Fruit fly (Drosophila melanogaster) whole organism, embryonic: Measurements from ENCODE around the gene Fmr1.
A peak's percentile ranks its signal among the peaks of the same experiment; 100 is the strongest.

Experiments
- Bteb2 ChIP-seq: fragments of 200-800 bp; sonication (Bioruptor generic); optimal IDR thresholded peaks from 2 replicates; lab custom pipeline; 2016; ENCODE audit warnings: missing biosample characterization, missing genetic modification characterization
- CG12769 ChIP-seq: fragments of 200-800 bp; sonication (Bioruptor generic); optimal IDR thresholded peaks from 2 replicates; lab custom pipeline; 2019; ENCODE audit warnings: missing biosample characterization, mild to moderate bottlenecking, missing genetic modification characterization, moderate library complexity
- CG12942 ChIP-seq: fragments of 200-800 bp; sonication (Bioruptor generic); optimal IDR thresholded peaks from 3 replicates; lab custom pipeline; 2016; ENCODE audit warnings: missing biosample characterization, missing genetic modification characterization
- CG13894 ChIP-seq: fragments of 200-800 bp; sonication (Bioruptor generic); optimal IDR thresholded peaks from 3 replicates; lab custom pipeline; 2018; ENCODE audit warnings: missing biosample characterization, mild to moderate bottlenecking, missing genetic modification characterization, moderate library complexity
- CG15269 ChIP-seq: fragments of 200-800 bp; sonication (Bioruptor generic); optimal IDR thresholded peaks from 2 replicates; lab custom pipeline; 2018; ENCODE audit warnings: missing biosample characterization, mild to moderate bottlenecking, missing genetic modification characterization, moderate library complexity
- CG17912 ChIP-seq: fragments of 200-800 bp; sonication (Bioruptor generic); optimal IDR thresholded peaks from 2 replicates; lab custom pipeline; 2018; ENCODE audit warnings: missing biosample characterization, mild to moderate bottlenecking, missing genetic modification characterization
- CG31441 ChIP-seq: fragments of 200-800 bp; sonication (Bioruptor generic); IDR thresholded peaks from 2 replicates; pipeline ENCODE4 v1.3.6; 2022; ENCODE audit warnings: missing biosample characterization, missing genetic modification characterization
- CG32532 ChIP-seq: fragments of 200-800 bp; sonication (Bioruptor generic); IDR thresholded peaks from 2 replicates; pipeline ENCODE4 v1.3.6; 2022; ENCODE audit warnings: missing biosample characterization, missing genetic modification characterization
- CG33213 ChIP-seq: fragments of 200-800 bp; sonication (Bioruptor generic); optimal IDR thresholded peaks from 3 replicates; lab custom pipeline; 2016; ENCODE audit warnings: missing biosample characterization, missing genetic modification characterization
- CG42726 ChIP-seq: fragments of 200-800 bp; sonication (Bioruptor generic); IDR thresholded peaks from 2 replicates; pipeline ENCODE4 v1.3.6; 2022; ENCODE audit warnings: missing biosample characterization, missing genetic modification characterization; ENCODE audit not compliant: partially characterized antibody
- CG4282 ChIP-seq: fragments of 200-800 bp; sonication (Bioruptor generic); optimal IDR thresholded peaks from 2 replicates; lab custom pipeline; 2016; ENCODE audit warnings: missing biosample characterization, missing genetic modification characterization
- CG4730 ChIP-seq: fragments of 200-800 bp; sonication (Bioruptor generic); IDR thresholded peaks from 2 replicates; pipeline ENCODE4 v1.3.6; 2022; ENCODE audit warnings: missing biosample characterization, missing genetic modification characterization
- CG6791 ChIP-seq: fragments of 200-800 bp; sonication (Bioruptor generic); IDR thresholded peaks from 3 replicates; pipeline ENCODE4 v1.3.6; 2022; ENCODE audit warnings: missing biosample characterization, missing genetic modification characterization; ENCODE audit not compliant: partially characterized antibody
- CG7271 ChIP-seq: fragments of 200-800 bp; sonication (Bioruptor generic); optimal IDR thresholded peaks from 2 replicates; lab custom pipeline; 2018; ENCODE audit warnings: missing biosample characterization, mild to moderate bottlenecking, missing genetic modification characterization, moderate library complexity
- CG7556 ChIP-seq: fragments of 200-800 bp; sonication (Bioruptor generic); optimal IDR thresholded peaks from 2 replicates; lab custom pipeline; 2017; ENCODE audit warnings: missing biosample characterization, mild to moderate bottlenecking, missing genetic modification characterization
- CG7928 ChIP-seq: fragments of 200-800 bp; sonication (Bioruptor generic); optimal IDR thresholded peaks from 2 replicates; lab custom pipeline; 2017; ENCODE audit warnings: missing biosample characterization, mild to moderate bottlenecking, missing genetic modification characterization
- CG8290 ChIP-seq, 3 experiments: fragments of 200-800 bp; sonication (Bioruptor generic); optimal IDR thresholded peaks; 2 replicates each; lab custom pipeline; 2016 to 2019; ENCODE audit warnings: missing biosample characterization in 3 of 3, missing genetic modification characterization in 3 of 3, mild to moderate bottlenecking in 2 of 3, moderate library complexity in 1 of 3
- CG9437 ChIP-seq: fragments of 200-800 bp; sonication (Bioruptor generic); optimal IDR thresholded peaks from 2 replicates; lab custom pipeline; 2018; ENCODE audit warnings: missing biosample characterization, mild to moderate bottlenecking, missing genetic modification characterization
- CG9876 ChIP-seq: fragments of 200-800 bp; sonication (Bioruptor generic); optimal IDR thresholded peaks from 2 replicates; lab custom pipeline; 2016; ENCODE audit warnings: missing biosample characterization, missing genetic modification characterization
- CG9932 ChIP-seq: fragments of 200-800 bp; sonication (Bioruptor generic); IDR thresholded peaks from 2 replicates; pipeline ENCODE4 v1.3.6; 2022; ENCODE audit warnings: missing biosample characterization, missing genetic modification characterization
- Chrac-16 ChIP-seq: fragments of 200-800 bp; sonication (Bioruptor generic); optimal IDR thresholded peaks from 3 replicates; lab custom pipeline; 2016; ENCODE audit warnings: missing biosample characterization, missing genetic modification characterization
- Deaf1 ChIP-seq: fragments of 200-800 bp; optimal IDR thresholded peaks from 3 replicates; lab custom pipeline; 2019; ENCODE audit warnings: missing biosample characterization, mild to moderate bottlenecking, missing genetic modification characterization, moderate library complexity
- Dip3 ChIP-seq: fragments of 200-800 bp; sonication (Bioruptor generic); optimal IDR thresholded peaks from 3 replicates; lab custom pipeline; 2016; ENCODE audit warnings: missing biosample characterization, missing genetic modification characterization
- H15 ChIP-seq: fragments of 200-800 bp; sonication (Bioruptor generic); IDR thresholded peaks from 3 replicates; pipeline ENCODE4 v1.3.6; 2022; ENCODE audit warnings: missing biosample characterization, missing genetic modification characterization
- Hmr ChIP-seq: fragments of 200-800 bp; sonication (Bioruptor generic); optimal IDR thresholded peaks from 3 replicates; lab custom pipeline; 2017; ENCODE audit warnings: mild to moderate bottlenecking, missing biosample characterization, missing genetic modification reagents, missing genetic modification characterization
- Med ChIP-seq: fragments of 200-800 bp; sonication (Bioruptor generic); peaks from one replicate; lab custom pipeline; 2016; ENCODE audit warnings: missing biosample characterization, missing genetic modification characterization, mild to moderate bottlenecking, inconsistent platforms, moderate library complexity
- NFAT ChIP-seq: fragments of 200-800 bp; sonication (Bioruptor generic); IDR thresholded peaks from 2 replicates; pipeline ENCODE4 v1.3.6; 2022; ENCODE audit warnings: missing biosample characterization, missing genetic modification characterization
- Nf-YB ChIP-seq: fragments of 200-800 bp; sonication (Bioruptor generic); optimal IDR thresholded peaks from 3 replicates; lab custom pipeline; 2019; ENCODE audit warnings: missing biosample characterization, mild to moderate bottlenecking, missing genetic modification characterization, moderate library complexity
- Pdp1 ChIP-seq, 2 experiments: fragments of 200-800 bp; sonication (Bioruptor generic); optimal IDR thresholded peaks; 3 replicates each; lab custom pipeline; 2016; ENCODE audit warnings: missing biosample characterization in 2 of 2, missing genetic modification characterization in 2 of 2, mild to moderate bottlenecking in 1 of 2, moderate library complexity in 1 of 2
- Rfx ChIP-seq: fragments of 200-800 bp; sonication (Bioruptor generic); IDR thresholded peaks from 2 replicates; pipeline ENCODE4 v1.3.6; 2022; ENCODE audit warnings: missing biosample characterization, missing genetic modification characterization
- al ChIP-seq: fragments of 200-800 bp; sonication (Bioruptor generic); IDR thresholded peaks from 2 replicates; pipeline ENCODE4 v1.3.6; 2022; ENCODE audit warnings: missing biosample characterization, missing genetic modification characterization
- az2 ChIP-seq: fragments of 200-800 bp; sonication (Bioruptor generic); optimal IDR thresholded peaks from 3 replicates; lab custom pipeline; 2016; ENCODE audit warnings: missing biosample characterization, missing genetic modification characterization
- bigmax ChIP-seq: fragments of 200-800 bp; sonication (Bioruptor generic); optimal IDR thresholded peaks from 2 replicates; lab custom pipeline; 2018; ENCODE audit warnings: missing biosample characterization, mild to moderate bottlenecking, missing genetic modification characterization
- cad ChIP-seq: fragments of >200 bp; optimal IDR thresholded peaks from 2 replicates; lab custom pipeline; 2017; ENCODE audit warnings: missing biosample characterization, missing genetic modification characterization
- chinmo ChIP-seq: fragments of 200-800 bp; sonication (Bioruptor generic); IDR thresholded peaks from 4 replicates; pipeline ENCODE4 v1.3.6; 2022; ENCODE audit warnings: missing biosample characterization, missing genetic modification characterization; ENCODE audit not compliant: partially characterized antibody
- crol ChIP-seq: fragments of 200-800 bp; sonication (Bioruptor generic); IDR thresholded peaks from 2 replicates; pipeline ENCODE4 v1.3.6; 2022; ENCODE audit warnings: missing biosample characterization, missing genetic modification characterization
- grau ChIP-seq: fragments of 200-800 bp; optimal IDR thresholded peaks from 3 replicates; lab custom pipeline; 2019; ENCODE audit warnings: missing biosample characterization, mild to moderate bottlenecking, missing genetic modification characterization, moderate library complexity
- nerfin-1 ChIP-seq: fragments of 200-800 bp; sonication (Bioruptor generic); optimal IDR thresholded peaks from 3 replicates; lab custom pipeline; 2019; ENCODE audit warnings: missing biosample characterization, mild to moderate bottlenecking, missing genetic modification characterization, moderate library complexity
- oc ChIP-seq: fragments of 200-800 bp; sonication (Bioruptor generic); optimal IDR thresholded peaks from 2 replicates; lab custom pipeline; 2018; ENCODE audit warnings: missing biosample characterization, mild to moderate bottlenecking, missing genetic modification characterization, moderate library complexity
- pan ChIP-seq, 4 experiments: fragments of >200 bp in 3 of 4; fragments of 200-800 bp in 1 of 4; sonication (Bioruptor generic) in 1 of 4; optimal IDR thresholded peaks in 3 of 4; IDR thresholded peaks in 1 of 4; 2 replicates each; pipeline versions ENCODE4 v1.3.6 to Lab custom; 2017 to 2022; ENCODE audit warnings: missing biosample characterization in 2 of 4, missing genetic modification characterization in 2 of 4, mixed read lengths in 1 of 4
- pfk ChIP-seq: fragments of 200-800 bp; sonication (Bioruptor generic); optimal IDR thresholded peaks from 2 replicates; lab custom pipeline; 2018; ENCODE audit warnings: missing biosample characterization, mild to moderate bottlenecking, missing genetic modification characterization, moderate library complexity
- row ChIP-seq: fragments of 200-800 bp; sonication (Bioruptor generic); IDR thresholded peaks from 3 replicates; pipeline ENCODE4 v1.3.6; 2022; ENCODE audit warnings: missing biosample characterization, missing genetic modification characterization
- sd ChIP-seq: fragments of 200-800 bp; sonication (Bioruptor generic); optimal IDR thresholded peaks from 3 replicates; lab custom pipeline; 2018; ENCODE audit warnings: missing biosample characterization, mild to moderate bottlenecking, missing genetic modification characterization, moderate library complexity
- sob ChIP-seq: fragments of 200-800 bp; sonication (Bioruptor generic); IDR thresholded peaks from 2 replicates; pipeline ENCODE4 v1.3.6; 2022; ENCODE audit warnings: missing biosample characterization, missing genetic modification characterization
- wek ChIP-seq: fragments of 200-800 bp; sonication (Bioruptor generic); optimal IDR thresholded peaks from 3 replicates; lab custom pipeline; 2018; ENCODE audit warnings: missing biosample characterization, mild to moderate bottlenecking, missing genetic modification characterization, moderate library complexity
- zen2 ChIP-seq: fragments of 200-800 bp; sonication (Bioruptor generic); IDR thresholded peaks from 3 replicates; pipeline ENCODE4 v1.3.6; 2022; ENCODE audit warnings: missing biosample characterization, missing genetic modification characterization; ENCODE audit not compliant: partially characterized antibody

Fmr1 gene

dm6 chr3R:10139649-10140598 is 30.0 kb upstream of the Fmr1 start, which contains the start of gene tws (continued):
- TF ChIP-seq pan (optimal IDR thresholded peaks at IDR 0.05; lab: Kevin White, UChicago), result no peak
- peak in 1 of 2 experiments; percentile 76 for TF ChIP-seq pan (GFP tag; optimal IDR thresholded peaks at IDR 0.05 in 1 of 2, IDR thresholded peaks at IDR 0.05 in 1 of 2)
- TF ChIP-seq Bteb2 (GFP tag; lab: Kevin White, UChicago), result no peak
- TF ChIP-seq Chrac-16 (GFP tag; lab: Kevin White, UChicago), result no peak
- no peak for TF ChIP-seq CG7928 (GFP tag; lab: Kevin White, UChicago)
- peak; percentile 24 for TF ChIP-seq Deaf1 (tag; lab: Kevin White, UChicago)
- no peak for TF ChIP-seq cad
- no peak for TF ChIP-seq CG4730 (GFP tag; lab: Robert Waterston, UW)
- peak; percentile 69 for TF ChIP-seq CG32532 (GFP tag; lab: Robert Waterston, UW)
- peak; percentile 90 for TF ChIP-seq row (GFP tag; lab: Robert Waterston, UW)
- TF ChIP-seq grau (tag; lab: Kevin White, UChicago), result peak; percentile 59
- peak; percentile 76 for TF ChIP-seq CG7556 (GFP tag; lab: Kevin White, UChicago)
- TF ChIP-seq Dip3, result peak; percentile 39
- peak; percentile 58 for TF ChIP-seq CG9437 (GFP tag; lab: Kevin White, UChicago)
- no peak for TF ChIP-seq CG12942 (GFP tag; lab: Kevin White, UChicago)
- TF ChIP-seq CG9876 (GFP tag; lab: Kevin White, UChicago), result no peak
- TF ChIP-seq CG15269 (tag; lab: Kevin White, UChicago), result peak; percentile 65
- no peak for TF ChIP-seq pfk (GFP tag; lab: Kevin White, UChicago)
- TF ChIP-seq az2 (GFP tag; lab: Kevin White, UChicago), result peak; percentile 20
- TF ChIP-seq H15 (GFP tag; lab: Robert Waterston, UW), result peak; percentile 23; the same call in 1 of the 3 replicates
- no peak for TF ChIP-seq nerfin-1 (tag; lab: Kevin White, UChicago)
- peak; percentile 67 for TF ChIP-seq wek
- no peak for TF ChIP-seq CG7271
- TF ChIP-seq zen2 (GFP tag; lab: Robert Waterston, UW), result no peak
- TF ChIP-seq CG31441 (GFP tag; lab: Robert Waterston, UW), result peak; percentile 68
- no peak for TF ChIP-seq CG42726
- 0 out of 2 replicates have a peak, but pooled peaks have one; percentile 37 for TF ChIP-seq al (GFP tag; lab: Robert Waterston, UW)
- TF ChIP-seq crol (GFP tag; lab: Robert Waterston, UW), result no peak
- TF ChIP-seq sob (GFP tag; lab: Robert Waterston, UW), result 0 out of 2 replicates have a peak, but pooled peaks have one; percentile 36
- TF ChIP-seq, all 482 proteins: peak for 255

dm6 chr3R:10138900-10139299 is 29.0 kb upstream of the Fmr1 start:
- TF ChIP-seq Nf-YB (GFP tag; lab: Kevin White, UChicago) (no peak), CG8290 (GFP tag; optimal IDR thresholded peaks at IDR 0.05; lab: Kevin White, UChicago) (no peak), CG8290 (tag; optimal IDR thresholded peaks at IDR 0.05; lab: Kevin White, UChicago) (peak in 1 of 2 experiments; percentile 30), chinmo (GFP tag; lab: Robert Waterston, UW) (peak; percentile 58; the same call in 1 of the 4 replicates), NFAT (GFP tag; lab: Robert Waterston, UW) (0 out of 2 replicates have a peak, but pooled peaks have one; percentile 13), CG6791 (0 out of 3 replicates have a peak, but pooled peaks have one; percentile 15), CG33213 (no peak), bigmax (GFP tag; lab: Kevin White, UChicago) (peak; percentile 72), sob (GFP tag; lab: Robert Waterston, UW) (0 out of 2 replicates have a peak, but pooled peaks have one; percentile 21), CG17912 (GFP tag; lab: Kevin White, UChicago) (no peak), CG9932 (GFP tag; lab: Robert Waterston, UW) (peak; percentile 34; the same call in 1 of the 2 replicates), Hmr (GFP tag; lab: Kevin White, UChicago) (peak; percentile 13), Med (GFP tag; lab: Kevin White, UChicago) (peak; percentile 26), sd (tag; lab: Kevin White, UChicago) (peak; percentile 3), Pdp1 (GFP tag; optimal IDR thresholded peaks at IDR 0.05; lab: Kevin White, UChicago) (peak in 1 of 2 experiments; percentile 38), CG12769 (tag; lab: Kevin White, UChicago) (peak; percentile 30), Rfx (GFP tag; lab: Robert Waterston, UW) (peak; percentile 23), CG4282 (no peak), oc (tag; lab: Kevin White, UChicago) (no peak), crol (GFP tag; lab: Robert Waterston, UW) (peak; percentile 86), CG13894 (tag; lab: Kevin White, UChicago) (peak; percentile 71)
